Worm (Caenorhabditis elegans) whole organism, L4/young adult: ENCODE measurements around the gene Y6E2A.5.

Experiments used
- W03F9.2 ChIP-seq: fragments of 150-350 bp; optimal IDR thresholded peaks from 2 replicates; lab custom pipeline; 2014; ENCODE audit warnings: missing biosample characterization, missing genetic modification characterization
- dao-5 ChIP-seq: sonication (generic microtip); optimal IDR thresholded peaks from 2 replicates; lab custom pipeline; 2016; ENCODE audit warnings: missing genotype, missing genetic modification characterization, moderate library complexity, missing compliant biosample characterization
- him-1 ChIP-seq: sonication (generic microtip); optimal IDR thresholded peaks from 2 replicates; lab custom pipeline; 2016; ENCODE audit warnings: missing genotype, missing genetic modification reagents, missing genetic modification characterization, missing compliant biosample characterization

DNA sequence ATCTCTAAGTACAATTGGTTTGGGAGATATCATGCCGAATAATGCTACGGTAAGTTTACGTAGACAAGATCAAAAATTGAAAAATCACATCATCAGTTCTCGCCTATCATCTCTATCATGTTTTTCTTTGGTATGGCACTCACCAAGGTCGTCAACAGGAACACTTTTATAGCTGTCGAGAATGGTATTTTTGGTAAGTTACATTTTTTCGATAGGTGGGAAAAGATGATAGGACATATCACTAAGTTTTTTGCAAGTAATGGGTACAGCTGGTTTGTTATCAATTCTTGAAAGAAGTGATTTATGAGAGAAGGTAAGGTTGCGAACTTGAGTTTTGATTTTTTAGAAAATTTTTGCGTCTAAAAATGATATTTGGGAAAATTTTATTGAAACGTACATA, 10.5 kb downstream of the Y6E2A.5 start:
- TF ChIP-seq dao-5 (tag; lab: Kevin White, UChicago), result no peak
- no peak for TF ChIP-seq W03F9.2 (tag; lab: Kevin White, UChicago)
- no peak for TF ChIP-seq him-1
